Fruit fly (Drosophila melanogaster): ENCODE data around the gene Chro.
A peak's percentile ranks its signal among the peaks of the same experiment; 100 is the strongest.

Chro gene

DNA sequence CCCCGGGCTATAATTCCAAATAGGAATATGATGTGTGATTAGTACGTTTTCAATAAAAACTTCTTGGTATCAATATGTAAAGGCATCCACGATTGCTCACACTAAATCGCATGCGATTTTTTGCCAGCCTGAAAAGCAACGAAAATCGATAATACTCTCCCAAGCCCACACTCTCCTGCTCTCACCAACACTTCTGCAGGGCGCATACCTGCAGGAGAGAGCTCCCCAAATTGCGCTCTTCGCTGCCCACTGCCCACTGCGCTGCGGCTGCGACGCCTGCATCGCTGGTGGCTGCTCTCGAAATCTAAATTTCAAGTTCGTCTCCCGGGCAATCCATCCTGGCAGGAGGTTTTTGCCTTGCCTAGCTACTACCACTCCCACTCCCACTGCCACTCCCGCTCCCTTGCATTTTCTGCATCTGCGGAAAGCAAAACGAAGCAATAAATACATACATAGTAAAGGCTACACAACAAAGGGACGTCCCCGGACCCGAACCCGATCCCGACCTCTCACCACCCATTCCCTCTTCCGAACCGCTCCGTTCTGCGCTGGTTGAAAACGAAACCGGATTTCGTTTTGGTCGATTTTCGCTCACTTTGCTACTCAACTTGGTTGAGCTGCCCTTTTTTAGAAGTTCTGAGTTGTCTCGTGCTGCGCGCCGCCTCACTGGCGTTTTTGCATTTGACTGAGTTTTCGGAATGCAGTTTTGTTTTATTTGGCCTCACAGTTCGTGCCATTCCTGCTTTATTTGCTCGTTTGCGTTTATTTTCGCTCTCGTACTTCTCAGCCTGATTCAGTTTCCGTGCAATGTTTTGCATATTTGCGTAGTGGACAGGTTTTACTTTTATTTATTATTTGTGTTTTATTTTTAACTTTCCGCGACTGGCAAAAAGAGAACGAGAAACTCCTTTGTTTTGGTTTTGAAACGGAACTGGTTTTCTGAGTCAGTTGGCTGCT lies 27.3 kb downstream of the Chro start:
- TF ChIP-seq CG32121 (GFP tag; IDR thresholded peaks at IDR 0.05) (peak; percentile 29), Pif1A (GFP tag; optimal IDR thresholded peaks at IDR 0.05) (peak; percentile 80), Ets98B (GFP tag; IDR thresholded peaks at IDR 0.05) (no peak), CG8301 (tag; optimal IDR thresholded peaks at IDR 0.05) (peak; percentile 23), D1 (tag; optimal IDR thresholded peaks at IDR 0.05) (peak; percentile 69), CG17806 (tag; optimal IDR thresholded peaks at IDR 0.05) (peak; percentile 74), CG8159 (tag; optimal IDR thresholded peaks at IDR 0.05) (peak; percentile 88), Pif1B (GFP tag; optimal IDR thresholded peaks at IDR 0.05) (peak; percentile 81), CG10348 (GFP tag; IDR thresholded peaks at IDR 0.05) (no peak), CG14655 (GFP tag; optimal IDR thresholded peaks at IDR 0.05) (peak; percentile 63), Snoo (tag; optimal IDR thresholded peaks at IDR 0.05) (peak; percentile 73), EcR (GFP tag; optimal IDR thresholded peaks at IDR 0.05) (peak; percentile 91), rn (GFP tag; IDR thresholded peaks at IDR 0.05) (no peak), gl (tag; optimal IDR thresholded peaks at IDR 0.05) (peak; percentile 97), CG9948 (tag; optimal IDR thresholded peaks at IDR 0.05) (peak; percentile 75), CG34367 (tag; optimal IDR thresholded peaks at IDR 0.05) (peak; percentile 86), CG4496 (GFP tag; IDR thresholded peaks at IDR 0.05) (peak; percentile 60), CG13204 (GFP tag; optimal IDR thresholded peaks at IDR 0.05) (peak; percentile 90), CG12605 (GFP tag; IDR thresholded peaks at IDR 0.05) (peak; percentile 77), fd96Ca (GFP tag; IDR thresholded peaks at IDR 0.05) (peak; percentile 54; the same call in 2 of the 3 replicates), CG15710 (tag; optimal IDR thresholded peaks at IDR 0.05) (peak; percentile 83)

DNA sequence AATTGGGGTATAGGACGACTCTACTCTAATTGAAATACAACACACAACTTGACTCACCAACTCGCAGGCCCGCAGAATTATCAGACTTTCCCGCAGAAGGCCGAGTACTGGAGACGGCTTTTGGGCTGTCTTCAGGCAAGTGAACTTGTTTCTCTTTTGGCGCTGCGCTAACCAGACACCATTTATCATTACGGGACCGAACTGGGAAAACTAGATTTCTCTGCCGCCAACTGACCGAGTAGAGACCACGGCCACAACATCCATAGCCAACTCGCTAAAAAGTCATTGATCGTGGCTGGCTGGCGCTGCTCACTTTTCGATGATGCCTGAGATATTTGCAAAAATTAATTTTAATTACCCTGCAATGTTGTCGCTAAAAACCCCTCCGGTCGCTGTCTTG lies 29.8 kb downstream of the Chro start:
- TF ChIP-seq EcR (GFP tag; optimal IDR thresholded peaks at IDR 0.05) (peak; percentile 64), CG4496 (GFP tag; IDR thresholded peaks at IDR 0.05) (0 out of 3 replicates have a peak, but pooled peaks have one; percentile 45), CG8159 (tag; optimal IDR thresholded peaks at IDR 0.05) (no peak)

DNA sequence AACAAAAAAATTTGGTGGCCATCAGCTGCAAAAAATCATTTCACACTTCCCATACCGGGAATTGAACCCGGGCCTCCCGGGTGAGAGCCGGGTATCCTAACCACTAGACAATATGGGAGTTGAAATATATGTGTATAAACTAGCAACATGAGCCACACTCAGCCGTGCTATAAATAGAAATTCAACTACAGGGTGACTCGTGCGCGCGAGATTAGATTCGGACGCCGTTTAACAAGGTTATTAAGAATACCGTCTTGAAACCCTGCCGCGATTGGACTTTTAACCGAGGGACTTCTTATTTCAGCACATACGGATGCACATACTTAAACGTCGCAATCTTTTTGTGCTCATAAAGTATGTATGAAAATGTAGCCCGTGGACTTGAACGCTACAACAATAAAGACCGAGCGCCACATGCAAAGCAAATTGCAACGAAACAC lies 31.1 kb downstream of the Chro start:
- TF ChIP-seq gl (tag; optimal IDR thresholded peaks at IDR 0.05): peak; percentile 64
- peak; percentile 3 for TF ChIP-seq Snoo (tag; optimal IDR thresholded peaks at IDR 0.05)
- no peak for TF ChIP-seq Pif1A (GFP tag; optimal IDR thresholded peaks at IDR 0.05)
- TF ChIP-seq CG14655 (GFP tag; optimal IDR thresholded peaks at IDR 0.05): no peak
- peak; percentile 16 for TF ChIP-seq EcR (GFP tag; optimal IDR thresholded peaks at IDR 0.05)
- peak; percentile 24 for TF ChIP-seq CG13204 (GFP tag; optimal IDR thresholded peaks at IDR 0.05)
- TF ChIP-seq CG17806 (tag; optimal IDR thresholded peaks at IDR 0.05): no peak
- TF ChIP-seq CG32121 (GFP tag; IDR thresholded peaks at IDR 0.05): no peak
- TF ChIP-seq Pif1B (GFP tag; optimal IDR thresholded peaks at IDR 0.05): no peak
- TF ChIP-seq CG9948 (tag; optimal IDR thresholded peaks at IDR 0.05): no peak
- no peak for TF ChIP-seq CG34367 (tag; optimal IDR thresholded peaks at IDR 0.05)
- TF ChIP-seq D1 (tag; optimal IDR thresholded peaks at IDR 0.05): no peak
- TF ChIP-seq CG10348 (GFP tag; IDR thresholded peaks at IDR 0.05): no peak
- TF ChIP-seq Ets98B (GFP tag; IDR thresholded peaks at IDR 0.05): peak; percentile 26; the same call in 1 of the 2 replicates
- 0 out of 3 replicates have a peak, but pooled peaks have one; percentile 41 for TF ChIP-seq CG4496 (GFP tag; IDR thresholded peaks at IDR 0.05)
- TF ChIP-seq CG8301 (tag; optimal IDR thresholded peaks at IDR 0.05): no peak
- no peak for TF ChIP-seq rn (GFP tag; IDR thresholded peaks at IDR 0.05)
- peak; percentile 33; the same call in 1 of the 2 replicates for TF ChIP-seq CG12605 (GFP tag; IDR thresholded peaks at IDR 0.05)
- TF ChIP-seq CG8159 (tag; optimal IDR thresholded peaks at IDR 0.05): peak; percentile 11
- TF ChIP-seq fd96Ca (GFP tag; IDR thresholded peaks at IDR 0.05): 0 out of 3 replicates have a peak, but pooled peaks have one; percentile 27
- TF ChIP-seq CG15710 (tag; optimal IDR thresholded peaks at IDR 0.05): no peak

DNA sequence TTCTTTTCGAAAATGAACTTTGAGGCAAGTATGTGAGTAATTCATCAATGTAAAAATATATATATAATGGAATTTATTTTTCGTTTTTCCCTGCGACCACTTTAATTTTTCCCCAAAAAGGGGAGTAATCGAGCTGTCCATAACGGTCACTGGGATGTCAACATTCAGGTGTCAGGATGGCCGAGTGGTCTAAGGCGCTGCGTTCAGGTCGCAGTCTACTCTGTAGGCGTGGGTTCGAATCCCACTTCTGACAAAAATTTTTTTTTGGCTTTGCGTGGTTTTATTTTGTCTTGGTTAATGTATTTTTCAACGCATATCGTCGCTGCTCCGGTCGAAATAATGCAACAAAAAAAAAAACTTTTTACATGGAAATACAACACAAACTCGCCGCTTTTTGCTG lies 35.7 kb downstream of the Chro start:
- TF ChIP-seq CG8159 (tag; optimal IDR thresholded peaks at IDR 0.05) (no peak), CG34367 (tag; optimal IDR thresholded peaks at IDR 0.05) (no peak), CG13204 (GFP tag; optimal IDR thresholded peaks at IDR 0.05) (no peak), CG32121 (GFP tag; IDR thresholded peaks at IDR 0.05) (no peak), CG14655 (GFP tag; optimal IDR thresholded peaks at IDR 0.05) (no peak), rn (GFP tag; IDR thresholded peaks at IDR 0.05) (no peak), EcR (GFP tag; optimal IDR thresholded peaks at IDR 0.05) (no peak), gl (tag; optimal IDR thresholded peaks at IDR 0.05) (no peak), Ets98B (GFP tag; IDR thresholded peaks at IDR 0.05) (no peak), CG4496 (GFP tag; IDR thresholded peaks at IDR 0.05) (no peak), CG15710 (tag; optimal IDR thresholded peaks at IDR 0.05) (no peak), CG17806 (tag; optimal IDR thresholded peaks at IDR 0.05) (no peak), Pif1A (GFP tag; optimal IDR thresholded peaks at IDR 0.05) (no peak)

DNA sequence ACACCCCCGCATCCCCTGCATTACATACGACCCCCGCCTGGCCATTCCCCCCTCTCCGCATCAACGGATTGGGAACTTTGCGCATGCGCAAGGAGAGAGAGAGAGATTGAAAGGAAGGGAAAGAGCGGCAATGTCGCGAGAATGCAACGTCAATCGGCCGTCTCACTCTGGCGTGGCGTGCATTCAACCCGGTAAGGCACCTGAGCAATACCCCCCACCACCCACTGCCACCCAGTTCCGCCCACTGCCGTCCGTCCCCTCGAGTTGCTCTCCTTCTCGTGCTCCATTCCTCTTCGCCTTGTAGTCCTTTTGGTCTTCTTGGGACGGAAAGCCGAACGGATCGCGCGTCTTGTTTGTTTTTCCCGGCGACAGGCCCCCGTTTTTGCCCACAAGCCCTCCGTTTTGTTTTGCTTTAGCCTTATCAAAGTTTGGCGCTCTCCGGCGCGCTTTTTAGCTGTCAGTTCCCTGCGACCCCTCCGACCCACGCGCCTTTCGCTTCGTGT lies 39.0 kb downstream of the Chro start:
- TF ChIP-seq CG12605 (GFP tag; IDR thresholded peaks at IDR 0.05) (peak; percentile 7; the same call in 1 of the 2 replicates), rn (GFP tag; IDR thresholded peaks at IDR 0.05) (peak; percentile 46; the same call in 1 of the 2 replicates), fd96Ca (GFP tag; IDR thresholded peaks at IDR 0.05) (peak; percentile 56; the same call in 1 of the 3 replicates), CG8301 (tag; optimal IDR thresholded peaks at IDR 0.05) (peak; percentile 39), Ets98B (GFP tag; IDR thresholded peaks at IDR 0.05) (peak; percentile 47), CG9948 (tag; optimal IDR thresholded peaks at IDR 0.05) (peak; percentile 33), CG13204 (GFP tag; optimal IDR thresholded peaks at IDR 0.05) (peak; percentile 97), CG32121 (GFP tag; IDR thresholded peaks at IDR 0.05) (no peak; the same call in 1 of the 2 replicates), Pif1B (GFP tag; optimal IDR thresholded peaks at IDR 0.05) (peak; percentile 46), gl (tag; optimal IDR thresholded peaks at IDR 0.05) (peak; percentile 76), Pif1A (GFP tag; optimal IDR thresholded peaks at IDR 0.05) (peak; percentile 45), CG10348 (GFP tag; IDR thresholded peaks at IDR 0.05) (no peak), CG34367 (tag; optimal IDR thresholded peaks at IDR 0.05) (peak; percentile 37), CG15710 (tag; optimal IDR thresholded peaks at IDR 0.05) (peak; percentile 63), CG17806 (tag; optimal IDR thresholded peaks at IDR 0.05) (peak; percentile 18), CG14655 (GFP tag; optimal IDR thresholded peaks at IDR 0.05) (peak; percentile 63), Snoo (tag; optimal IDR thresholded peaks at IDR 0.05) (peak; percentile 46), D1 (tag; optimal IDR thresholded peaks at IDR 0.05) (no peak), CG8159 (tag; optimal IDR thresholded peaks at IDR 0.05) (peak; percentile 55), EcR (GFP tag; optimal IDR thresholded peaks at IDR 0.05) (peak; percentile 98), CG4496 (GFP tag; IDR thresholded peaks at IDR 0.05) (peak; percentile 56)
